Worm (Caenorhabditis elegans) whole organism, L2 larva: ENCODE measurements around the gene Y62H9A.15.

Experiments
- C34F6.9 ChIP-seq: fragments of 150-350 bp; optimal IDR thresholded peaks from 2 replicates; lab custom pipeline; 2014; ENCODE audit warnings: missing biosample characterization, missing genetic modification characterization
- F13H6.1 ChIP-seq: sonication (generic microtip); optimal IDR thresholded peaks from 2 replicates; lab custom pipeline; 2016; ENCODE audit warnings: missing genetic modification characterization, missing compliant biosample characterization
- R02D3.7 ChIP-seq: fragments of 150-350 bp; optimal IDR thresholded peaks from 2 replicates; lab custom pipeline; 2014; ENCODE audit warnings: missing biosample characterization, missing genetic modification characterization
- Y55F3AM.14 ChIP-seq: fragments of 200-800 bp; sonication (Bioruptor generic); optimal IDR thresholded peaks from 2 replicates; lab custom pipeline; 2018; ENCODE audit warnings: mild to moderate bottlenecking, missing genetic modification characterization, missing compliant biosample characterization
- ZK546.5 ChIP-seq: sonication (generic microtip); optimal IDR thresholded peaks from 2 replicates; lab custom pipeline; 2017; ENCODE audit warnings: missing biosample characterization, missing genetic modification characterization
- aly-2 ChIP-seq: fragments of 150-350 bp; optimal IDR thresholded peaks from 2 replicates; lab custom pipeline; 2014; ENCODE audit warnings: missing biosample characterization, missing genetic modification characterization
- ama-1 ChIP-seq: fragments of 150-350 bp; optimal IDR thresholded peaks from 2 replicates; lab custom pipeline; 2018; ENCODE audit warnings: inconsistent platforms
- blmp-1 ChIP-seq: sonication (generic microtip); optimal IDR thresholded peaks from 2 replicates; lab custom pipeline; 2017; ENCODE audit warnings: missing genetic modification characterization, mild to moderate bottlenecking, missing compliant biosample characterization, antibody characterized with exemption, moderate library complexity; ENCODE audit not compliant: insufficient read depth
- ceh-82 ChIP-seq: fragments of 150-350 bp; optimal IDR thresholded peaks from 2 replicates; lab custom pipeline; 2014; ENCODE audit warnings: missing biosample characterization, missing genetic modification characterization
- crh-2 ChIP-seq: sonication (generic microtip); optimal IDR thresholded peaks from 2 replicates; lab custom pipeline; 2017; ENCODE audit warnings: missing biosample characterization, missing genetic modification characterization
- dmd-4 ChIP-seq: sonication (generic microtip); optimal IDR thresholded peaks from 2 replicates; lab custom pipeline; 2017; ENCODE audit warnings: missing biosample characterization, missing genetic modification characterization
- egl-27 ChIP-seq: sonication (generic microtip); optimal IDR thresholded peaks from 3 replicates; lab custom pipeline; 2017; ENCODE audit warnings: missing biosample characterization, missing genetic modification reagents, missing genetic modification characterization
- elt-3 ChIP-seq: sonication (generic microtip); optimal IDR thresholded peaks from 2 replicates; lab custom pipeline; 2017; ENCODE audit warnings: missing biosample characterization, missing genetic modification characterization
- fos-1 ChIP-seq: fragments of 150-350 bp; optimal IDR thresholded peaks from 2 replicates; lab custom pipeline; 2014; ENCODE audit warnings: missing biosample characterization, missing genetic modification characterization
- gmeb-1 ChIP-seq: fragments of 150-350 bp; optimal IDR thresholded peaks from 2 replicates; lab custom pipeline; 2014; ENCODE audit warnings: missing biosample characterization, missing genetic modification characterization
- lin-11 ChIP-seq: fragments of 150-350 bp; sonication (generic microtip); optimal IDR thresholded peaks from 2 replicates; lab custom pipeline; 2014; ENCODE audit warnings: missing biosample characterization, missing genetic modification characterization, inconsistent platforms, mixed read lengths
- lin-13 ChIP-seq: fragments of 150-350 bp; optimal IDR thresholded peaks from 2 replicates; lab custom pipeline; 2014; ENCODE audit warnings: missing biosample characterization, missing genetic modification reagents, missing genetic modification characterization
- lin-39 ChIP-seq: fragments of 150-350 bp; optimal IDR thresholded peaks from 2 replicates; lab custom pipeline; 2014; ENCODE audit warnings: missing biosample characterization, missing genetic modification reagents, missing genetic modification characterization
- lsy-2 ChIP-seq, 2 experiments: fragments of 150-350 bp in 1 of 2; sonication (generic microtip) in 1 of 2; optimal IDR thresholded peaks; 2 replicates each; lab custom pipeline; 2014 to 2017; ENCODE audit warnings: missing biosample characterization in 2 of 2, missing genetic modification characterization in 2 of 2
- mab-5 ChIP-seq: fragments of 150-350 bp; optimal IDR thresholded peaks from 2 replicates; lab custom pipeline; 2014; ENCODE audit warnings: missing biosample characterization, missing genetic modification characterization
- mbf-1 ChIP-seq: sonication (generic microtip); optimal IDR thresholded peaks from 2 replicates; lab custom pipeline; 2017; ENCODE audit warnings: missing biosample characterization, missing genetic modification characterization
- mdl-1 ChIP-seq, 2 experiments: fragments of 150-350 bp in 1 of 2; sonication (generic microtip) in 1 of 2; optimal IDR thresholded peaks; 2 replicates each; lab custom pipeline; 2017; ENCODE audit warnings: missing biosample characterization in 2 of 2, missing genetic modification characterization in 2 of 2
- nhr-10 ChIP-seq: sonication (generic microtip); optimal IDR thresholded peaks from 2 replicates; lab custom pipeline; 2017; ENCODE audit warnings: missing biosample characterization, missing genetic modification characterization
- nhr-11 ChIP-seq: fragments of 150-350 bp; optimal IDR thresholded peaks from 2 replicates; lab custom pipeline; 2014; ENCODE audit warnings: missing biosample characterization, missing genetic modification characterization
- nhr-12 ChIP-seq: fragments of 150-350 bp; optimal IDR thresholded peaks from 2 replicates; lab custom pipeline; 2014; ENCODE audit warnings: missing biosample characterization, missing genetic modification characterization
- nhr-129 ChIP-seq: fragments of 150-350 bp; optimal IDR thresholded peaks from 2 replicates; lab custom pipeline; 2014; ENCODE audit warnings: missing biosample characterization, missing genetic modification characterization
- nhr-21 ChIP-seq: fragments of 150-350 bp; optimal IDR thresholded peaks from 2 replicates; lab custom pipeline; 2014; ENCODE audit warnings: missing biosample characterization, missing genetic modification characterization
- nhr-23 ChIP-seq: fragments of 150-350 bp; optimal IDR thresholded peaks from 2 replicates; lab custom pipeline; 2014; ENCODE audit warnings: missing biosample characterization, missing genetic modification reagents, missing genetic modification characterization
- nhr-25 ChIP-seq: fragments of 150-350 bp; sonication (generic microtip); optimal IDR thresholded peaks from 3 replicates; lab custom pipeline; 2014; ENCODE audit warnings: missing biosample characterization, missing genetic modification characterization
- nhr-6 ChIP-seq: fragments of 150-350 bp; optimal IDR thresholded peaks from 2 replicates; lab custom pipeline; 2014; ENCODE audit warnings: missing biosample characterization, missing genetic modification characterization
- nhr-77 ChIP-seq: fragments of 150-350 bp; optimal IDR thresholded peaks from 2 replicates; lab custom pipeline; 2014; ENCODE audit warnings: missing biosample characterization, missing genetic modification characterization
- sem-4 ChIP-seq: fragments of 150-350 bp; optimal IDR thresholded peaks from 2 replicates; lab custom pipeline; 2014; ENCODE audit warnings: missing biosample characterization, missing genetic modification reagents, missing genetic modification characterization
- skn-1 ChIP-seq: sonication (generic microtip); optimal IDR thresholded peaks from 2 replicates; lab custom pipeline; 2017; ENCODE audit warnings: missing biosample characterization, missing genetic modification characterization
- sma-3 ChIP-seq: sonication (generic microtip); optimal IDR thresholded peaks from 2 replicates; lab custom pipeline; 2016; ENCODE audit warnings: missing genetic modification reagents, missing genetic modification characterization, missing compliant biosample characterization
- sma-9 ChIP-seq, 2 experiments: fragments of 150-350 bp in 1 of 2; sonication (generic microtip) in 1 of 2; optimal IDR thresholded peaks; 2 replicates each; lab custom pipeline; 2014 to 2016; ENCODE audit warnings: missing genetic modification characterization in 2 of 2, mild to moderate bottlenecking in 1 of 2, missing biosample characterization in 1 of 2, missing compliant biosample characterization in 1 of 2, missing genetic modification reagents in 1 of 2, moderate library complexity in 1 of 2
- snpc-4 ChIP-seq: fragments of 150-350 bp; optimal IDR thresholded peaks from 2 replicates; lab custom pipeline; 2014; ENCODE audit warnings: missing biosample characterization, missing genetic modification characterization
- unc-39 ChIP-seq: fragments of 150-350 bp; optimal IDR thresholded peaks from 2 replicates; lab custom pipeline; 2014; ENCODE audit warnings: missing biosample characterization, missing genetic modification characterization
- unc-55 ChIP-seq: fragments of 150-350 bp; sonication (generic microtip); optimal IDR thresholded peaks from 3 replicates; lab custom pipeline; 2014; ENCODE audit warnings: missing biosample characterization, missing genetic modification reagents, missing genetic modification characterization
- unc-62 ChIP-seq: fragments of 150-350 bp; optimal IDR thresholded peaks from 2 replicates; lab custom pipeline; 2014; ENCODE audit warnings: missing biosample characterization, missing genetic modification reagents, missing genetic modification characterization
- zag-1 ChIP-seq: fragments of 150-350 bp; optimal IDR thresholded peaks from 2 replicates; lab custom pipeline; 2014; ENCODE audit warnings: missing biosample characterization, missing genetic modification characterization
- ztf-1 ChIP-seq: fragments of 200-800 bp; sonication (Bioruptor generic); conservative IDR thresholded peaks from 2 replicates; pipeline ENCODE4 v1.3.6; 2022; ENCODE audit warnings: missing genetic modification characterization, missing compliant biosample characterization
- ztf-11 ChIP-seq: sonication (generic microtip); optimal IDR thresholded peaks from 2 replicates; lab custom pipeline; 2017; ENCODE audit warnings: missing biosample characterization, missing genetic modification characterization
- ztf-4 ChIP-seq: fragments of 150-350 bp; optimal IDR thresholded peaks from 2 replicates; lab custom pipeline; 2014; ENCODE audit warnings: missing biosample characterization, missing genetic modification characterization

The Y62H9A.15 gene

DNA sequence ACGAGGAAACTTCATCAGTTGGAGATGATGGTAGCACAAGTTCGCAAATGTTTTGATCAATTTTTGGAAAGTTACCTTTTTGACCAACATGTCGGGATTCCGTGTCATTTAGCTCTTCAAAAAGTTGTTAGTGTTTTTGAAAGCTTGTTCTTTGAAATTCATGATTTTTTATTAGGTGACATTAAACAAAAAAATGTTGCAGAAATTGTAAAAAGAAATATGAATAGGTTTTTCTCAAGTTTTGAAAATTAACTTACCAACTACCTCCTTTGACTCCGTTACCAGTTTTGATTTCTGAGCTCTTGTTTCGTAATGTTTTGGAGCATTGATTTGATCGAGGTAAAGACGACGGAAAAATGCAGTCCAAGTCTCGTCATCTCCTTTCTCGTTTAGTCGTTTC lies 42.2 kb upstream of the Y62H9A.15 start:
- TF ChIP-seq R02D3.7 (tag; lab: Kevin White, UChicago) (no peak), nhr-12 (tag; lab: Kevin White, UChicago) (no peak), ztf-1 (GFP tag; lab: Robert Waterston, UW) (no peak), lin-13 (GFP tag; lab: Kevin White, UChicago) (no peak), ztf-11 (tag; lab: Kevin White, UChicago) (no peak), lin-11 (tag; lab: Kevin White, UChicago) (no peak), fos-1 (tag; lab: Kevin White, UChicago) (no peak)
- TF ChIP-seq, all 48 proteins: peak for 0

DNA sequence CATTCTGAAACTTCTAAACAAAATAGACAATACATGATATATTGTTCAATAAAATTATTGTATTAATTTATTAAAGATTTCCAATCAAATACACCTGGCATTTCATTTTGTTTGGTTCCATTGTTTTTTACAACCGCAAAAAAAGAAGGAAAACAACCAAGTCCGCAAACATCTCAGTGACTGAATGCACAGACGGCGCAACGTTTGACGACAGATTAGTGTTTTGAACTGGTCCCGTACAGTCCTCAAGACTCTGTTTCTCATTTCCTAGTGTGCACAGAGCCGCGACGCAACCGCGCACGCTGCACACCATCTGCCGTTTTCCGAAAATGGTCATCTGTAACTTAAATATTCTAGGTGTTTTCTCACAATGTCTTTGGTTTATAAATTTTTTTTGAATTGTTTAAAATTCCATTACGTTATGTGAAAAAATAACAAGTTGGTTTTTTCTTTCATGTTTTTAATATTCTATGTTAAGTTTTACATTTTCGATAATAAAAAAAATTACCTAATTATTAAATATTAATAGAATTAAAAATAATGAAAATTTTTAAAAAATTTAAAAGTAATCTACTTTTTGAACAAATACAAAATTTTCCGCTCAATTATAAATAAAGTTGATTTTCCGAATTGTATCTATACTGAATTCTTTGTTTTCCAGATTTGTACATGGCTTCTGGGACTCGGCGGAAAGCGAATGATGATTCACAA lies 38.4 kb upstream of the Y62H9A.15 start, which contains the start of gene lsd-1:
TSS of gene lsd-1 (plus strand) at position 661 of the 711 bp plus-strand sequence.
- TF ChIP-seq ztf-1 (GFP tag; lab: Robert Waterston, UW): no peak
- no peak for TF ChIP-seq nhr-77 (tag; lab: Kevin White, UChicago)
- peak; percentile 22 for TF ChIP-seq sem-4 (tag; lab: Kevin White, UChicago)
- no peak for TF ChIP-seq unc-55
- TF ChIP-seq C34F6.9 (tag; lab: Kevin White, UChicago): peak; percentile 31
- no peak for TF ChIP-seq gmeb-1
- TF ChIP-seq unc-62 (GFP tag; lab: Kevin White, UChicago): no peak
- TF ChIP-seq blmp-1: no peak
- TF ChIP-seq F13H6.1: peak; percentile 37
- TF ChIP-seq dmd-4: no peak
- TF ChIP-seq nhr-129: no peak
- TF ChIP-seq nhr-11 (tag; lab: Kevin White, UChicago): no peak
- no peak for TF ChIP-seq nhr-25 (tag; lab: Kevin White, UChicago)
- no peak for TF ChIP-seq nhr-6 (tag; lab: Kevin White, UChicago)
- TF ChIP-seq lin-13 (GFP tag; lab: Kevin White, UChicago): peak; percentile 2
- no peak for TF ChIP-seq ama-1
- TF ChIP-seq sma-3 (GFP tag; lab: Kevin White, UChicago): peak; percentile 4
- TF ChIP-seq nhr-12 (tag; lab: Kevin White, UChicago): no peak
- no peak for TF ChIP-seq mab-5 (tag; lab: Kevin White, UChicago)
- no peak for TF ChIP-seq ceh-82
- TF ChIP-seq sma-9 (GFP tag; optimal IDR thresholded peaks at IDR 0.05; lab: Kevin White, UChicago): peak; percentile 47
- no peak for TF ChIP-seq sma-9 (tag; optimal IDR thresholded peaks at IDR 0.05; lab: Kevin White, UChicago)
- no peak for TF ChIP-seq R02D3.7 (tag; lab: Kevin White, UChicago)
- no peak for TF ChIP-seq crh-2 (tag; lab: Kevin White, UChicago)
- no peak for TF ChIP-seq elt-3 (tag; lab: Kevin White, UChicago)
- no peak for TF ChIP-seq Y55F3AM.14 (GFP tag; lab: Kevin White, UChicago)
- TF ChIP-seq zag-1: no peak
- no peak for TF ChIP-seq mbf-1 (tag; lab: Kevin White, UChicago)
- TF ChIP-seq ztf-11 (tag; lab: Kevin White, UChicago): no peak
- no peak for TF ChIP-seq snpc-4
- TF ChIP-seq lin-39: no peak
- no peak for TF ChIP-seq ztf-4 (tag; lab: Kevin White, UChicago)
- no peak for TF ChIP-seq nhr-23 (tag; lab: Kevin White, UChicago)
- no peak for TF ChIP-seq aly-2 (tag; lab: Kevin White, UChicago)

DNA sequence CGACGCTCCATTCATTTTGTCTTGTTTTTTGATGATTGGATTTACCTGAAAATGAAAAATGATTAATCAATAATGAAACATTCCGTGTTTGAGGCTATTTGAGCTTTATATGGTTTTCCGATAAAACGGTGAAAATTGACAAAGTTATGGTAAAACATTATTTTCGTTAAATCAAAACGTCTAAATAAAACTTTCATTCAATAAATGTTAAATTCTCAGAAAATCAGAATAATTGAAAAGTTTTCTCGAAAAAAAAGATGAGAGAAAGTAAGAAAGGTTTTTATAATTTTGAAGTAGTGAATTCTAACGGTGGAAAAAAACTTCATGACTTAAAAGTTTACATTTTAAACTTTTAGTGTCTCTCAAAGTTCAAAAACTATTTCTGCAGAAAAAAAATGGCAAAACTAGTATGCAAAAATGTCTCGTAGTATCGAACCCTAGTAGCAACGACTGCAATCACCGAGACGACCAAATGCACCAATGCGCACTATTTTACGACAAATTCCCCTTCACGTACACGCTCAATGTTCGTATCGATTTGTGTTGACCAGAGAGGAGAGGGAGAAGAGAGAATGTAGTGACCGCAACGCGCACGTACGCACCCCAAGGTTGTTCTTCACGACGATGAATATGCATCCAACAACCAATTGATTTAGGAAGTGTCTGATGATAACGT lies 37.0 kb upstream of the Y62H9A.15 start, which contains the start of gene nfya-1:
TSS of gene nfya-1 (minus strand) at position 51 of the 676 bp plus-strand sequence.
- no peak for TF ChIP-seq ZK546.5
- peak; percentile 74 for TF ChIP-seq unc-55
- TF ChIP-seq nhr-10 (tag; lab: Kevin White, UChicago): no peak
- TF ChIP-seq lsy-2 (tag; optimal IDR thresholded peaks at IDR 0.05; lab: Kevin White, UChicago): peak in 1 of 2 experiments; percentile 66
- TF ChIP-seq nhr-23 (tag; lab: Kevin White, UChicago): no peak
- no peak for TF ChIP-seq nhr-12 (tag; lab: Kevin White, UChicago)
- TF ChIP-seq zag-1: no peak
- TF ChIP-seq unc-39 (tag; lab: Kevin White, UChicago): no peak
- TF ChIP-seq crh-2 (tag; lab: Kevin White, UChicago): peak; percentile 78
- peak; percentile 25 for TF ChIP-seq sma-3 (GFP tag; lab: Kevin White, UChicago)
- no peak for TF ChIP-seq nhr-11 (tag; lab: Kevin White, UChicago)
- TF ChIP-seq egl-27 (tag; lab: Kevin White, UChicago): peak; percentile 7
- no peak for TF ChIP-seq ztf-4 (tag; lab: Kevin White, UChicago)
- peak; percentile 88 for TF ChIP-seq nhr-129
- TF ChIP-seq gmeb-1: peak; percentile 15
- TF ChIP-seq sma-9 (GFP tag; optimal IDR thresholded peaks at IDR 0.05; lab: Kevin White, UChicago): peak; percentile 53
- TF ChIP-seq sma-9 (tag; optimal IDR thresholded peaks at IDR 0.05; lab: Kevin White, UChicago): no peak
- no peak for TF ChIP-seq ztf-1 (GFP tag; lab: Robert Waterston, UW)
- TF ChIP-seq mbf-1 (tag; lab: Kevin White, UChicago): no peak
- TF ChIP-seq fos-1 (tag; lab: Kevin White, UChicago): peak; percentile 18
- peak; percentile 61 for TF ChIP-seq lin-11 (tag; lab: Kevin White, UChicago)
- no peak for TF ChIP-seq lin-39
- no peak for TF ChIP-seq skn-1 (tag; lab: Kevin White, UChicago)
- TF ChIP-seq aly-2 (tag; lab: Kevin White, UChicago): no peak
- peak; percentile 25 for TF ChIP-seq nhr-21 (tag; lab: Kevin White, UChicago)
- no peak for TF ChIP-seq mdl-1 (tag; optimal IDR thresholded peaks at IDR 0.05; lab: Kevin White, UChicago)
- TF ChIP-seq nhr-25 (tag; lab: Kevin White, UChicago): peak; percentile 34
- TF ChIP-seq nhr-6 (tag; lab: Kevin White, UChicago): peak; percentile 12
- TF ChIP-seq nhr-77 (tag; lab: Kevin White, UChicago): no peak
- no peak for TF ChIP-seq ceh-82
- peak; percentile 58 for TF ChIP-seq lin-13 (GFP tag; lab: Kevin White, UChicago)
- TF ChIP-seq dmd-4: no peak
- TF ChIP-seq blmp-1: no peak
